Fruit fly (Drosophila melanogaster) whole organism, pupa: Measurements from ENCODE around the gene CG13042.

Experiments
- CG10348 ChIP-seq: fragments of 200-800 bp; sonication (Bioruptor generic); IDR thresholded peaks from 2 replicates; pipeline ENCODE4 v1.3.6; 2022; ENCODE audit warnings: missing biosample characterization, missing genetic modification characterization
- CG12605 ChIP-seq: fragments of 200-800 bp; sonication (Bioruptor generic); IDR thresholded peaks from 2 replicates; pipeline ENCODE4 v1.3.6; 2022; ENCODE audit warnings: missing biosample characterization, missing genetic modification characterization
- CG13204 ChIP-seq: fragments of 200-800 bp; sonication (Bioruptor generic); optimal IDR thresholded peaks from 2 replicates; lab custom pipeline; 2018; ENCODE audit warnings: missing biosample characterization, mild to moderate bottlenecking, missing genetic modification characterization, moderate library complexity
- CG14655 ChIP-seq: fragments of 200-800 bp; sonication (Bioruptor generic); optimal IDR thresholded peaks from 3 replicates; lab custom pipeline; 2017; ENCODE audit warnings: mild to moderate bottlenecking, missing biosample characterization, missing genetic modification reagents, missing genetic modification characterization
- CG15710 ChIP-seq: fragments of 200-800 bp; sonication (Bioruptor generic); optimal IDR thresholded peaks from 2 replicates; lab custom pipeline; 2018; ENCODE audit warnings: missing biosample characterization, mild to moderate bottlenecking, missing genetic modification characterization, moderate library complexity
- CG17806 ChIP-seq: fragments of 200-800 bp; sonication (Bioruptor generic); optimal IDR thresholded peaks from 2 replicates; lab custom pipeline; 2018; ENCODE audit warnings: missing biosample characterization, mild to moderate bottlenecking, missing genetic modification characterization, moderate library complexity
- CG32121 ChIP-seq: fragments of 200-800 bp; sonication (Bioruptor generic); IDR thresholded peaks from 2 replicates; pipeline ENCODE4 v1.3.6; 2022; ENCODE audit warnings: missing biosample characterization, missing genetic modification characterization
- CG34367 ChIP-seq: fragments of 200-800 bp; sonication (Bioruptor generic); optimal IDR thresholded peaks from 2 replicates; lab custom pipeline; 2018; ENCODE audit warnings: missing biosample characterization, mild to moderate bottlenecking, missing genetic modification characterization
- CG4496 ChIP-seq: fragments of 200-800 bp; sonication (Bioruptor generic); IDR thresholded peaks from 3 replicates; pipeline ENCODE4 v1.3.6; 2022; ENCODE audit warnings: missing biosample characterization, missing genetic modification characterization
- CG8159 ChIP-seq: fragments of 200-800 bp; sonication (Bioruptor generic); optimal IDR thresholded peaks from 3 replicates; lab custom pipeline; 2018; ENCODE audit warnings: missing biosample characterization, mild to moderate bottlenecking, missing genetic modification characterization, moderate library complexity
- CG8301 ChIP-seq: fragments of 200-800 bp; sonication (Bioruptor generic); optimal IDR thresholded peaks from 2 replicates; lab custom pipeline; 2018; ENCODE audit warnings: missing biosample characterization, mild to moderate bottlenecking, missing genetic modification characterization
- CG9948 ChIP-seq: fragments of 200-800 bp; sonication (Bioruptor generic); optimal IDR thresholded peaks from 2 replicates; lab custom pipeline; 2018; ENCODE audit warnings: missing biosample characterization, mild to moderate bottlenecking, missing genetic modification characterization, moderate library complexity
- D1 ChIP-seq: fragments of 200-800 bp; sonication (Bioruptor generic); optimal IDR thresholded peaks from 2 replicates; lab custom pipeline; 2018; ENCODE audit warnings: missing biosample characterization, mild to moderate bottlenecking, missing genetic modification characterization, moderate library complexity
- EcR ChIP-seq: fragments of 200-800 bp; sonication (Bioruptor generic); optimal IDR thresholded peaks from 3 replicates; lab custom pipeline; 2019; ENCODE audit warnings: missing biosample characterization, missing genetic modification characterization, mild to moderate bottlenecking, moderate library complexity, missing genetic modification reagents
- Ets98B ChIP-seq: fragments of 200-800 bp; sonication (Bioruptor generic); IDR thresholded peaks from 2 replicates; pipeline ENCODE4 v1.3.6; 2022; ENCODE audit warnings: missing biosample characterization, missing genetic modification characterization
- Pif1A ChIP-seq: fragments of 200-800 bp; sonication (Bioruptor generic); optimal IDR thresholded peaks from 3 replicates; lab custom pipeline; 2016; ENCODE audit warnings: missing biosample characterization, missing genetic modification characterization
- Pif1B ChIP-seq: fragments of 200-800 bp; sonication (Bioruptor generic); optimal IDR thresholded peaks from 3 replicates; lab custom pipeline; 2016; ENCODE audit warnings: missing biosample characterization, missing genetic modification characterization
- Snoo ChIP-seq: fragments of 200-800 bp; sonication (Bioruptor generic); optimal IDR thresholded peaks from 3 replicates; lab custom pipeline; 2017; ENCODE audit warnings: missing biosample characterization, mild to moderate bottlenecking, missing genetic modification characterization, inconsistent platforms
- fd96Ca ChIP-seq: fragments of 200-800 bp; sonication (Bioruptor generic); IDR thresholded peaks from 3 replicates; pipeline ENCODE4 v1.3.6; 2022; ENCODE audit warnings: missing biosample characterization, missing genetic modification characterization
- gl ChIP-seq: fragments of 200-800 bp; sonication (Bioruptor generic); optimal IDR thresholded peaks from 2 replicates; lab custom pipeline; 2018; ENCODE audit warnings: missing biosample characterization, mild to moderate bottlenecking, missing genetic modification characterization
- rn ChIP-seq: fragments of 200-800 bp; sonication (Bioruptor generic); IDR thresholded peaks from 2 replicates; pipeline ENCODE4 v1.3.6; 2022; ENCODE audit warnings: missing biosample characterization, missing genetic modification characterization

CG13042 gene

DNA sequence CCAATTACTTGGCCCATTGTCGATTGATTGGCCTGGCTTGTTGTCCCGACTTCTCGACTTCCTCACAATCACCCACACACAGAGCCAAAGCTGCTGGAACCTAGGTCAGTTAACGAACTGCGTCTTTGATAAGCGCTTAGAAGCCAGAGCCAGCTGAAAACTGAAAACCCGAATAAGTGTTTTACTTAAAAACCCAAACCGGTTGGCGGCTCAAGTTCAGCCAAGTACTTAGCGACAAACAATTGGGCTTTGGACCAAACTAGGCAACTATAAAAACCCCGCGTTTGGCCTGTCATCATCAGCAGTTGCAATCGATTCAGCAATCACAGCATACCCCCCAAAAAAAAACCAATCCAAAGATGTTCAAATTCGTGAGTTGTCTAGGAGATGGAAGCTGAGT is 15.1 kb upstream of the CG13042 start, which contains the start of gene CG13059:
TSS of gene CG13059 (plus strand) at position 301 of the 400 bp plus-strand sequence.
- TF ChIP-seq CG34367, result no peak
- TF ChIP-seq CG32121 (GFP tag; lab: Robert Waterston, UW), result no peak
- TF ChIP-seq Ets98B (GFP tag; lab: Robert Waterston, UW), result no peak
- TF ChIP-seq CG10348 (GFP tag; lab: Robert Waterston, UW), result no peak
- TF ChIP-seq gl (tag; lab: Kevin White, UChicago), result no peak
- no peak for TF ChIP-seq CG17806 (tag; lab: Kevin White, UChicago)
- no peak for TF ChIP-seq fd96Ca (GFP tag; lab: Robert Waterston, UW)
- TF ChIP-seq CG8159 (tag; lab: Kevin White, UChicago), result no peak

DNA sequence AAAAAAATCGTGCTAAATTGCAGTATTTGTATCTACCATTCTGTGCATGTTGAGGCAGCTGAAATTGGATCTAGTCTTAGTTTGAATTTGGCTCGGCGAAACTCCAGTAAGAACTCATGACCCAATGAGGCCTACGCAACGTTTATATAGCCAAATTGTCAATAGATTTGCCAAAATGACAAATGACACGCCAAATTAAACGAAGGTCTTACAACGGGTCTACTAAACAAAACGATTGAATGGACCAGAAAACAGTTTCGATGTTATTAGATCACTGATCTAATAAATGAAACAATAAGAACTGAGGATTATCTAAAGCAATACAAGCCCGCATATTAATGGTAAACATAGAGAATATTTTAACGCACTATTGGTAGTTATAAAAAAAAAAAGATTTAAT is 12.9 kb upstream of the CG13042 start, which contains the start of gene CG42718:
TSS of gene CG42718 (minus strand) at position 101 of the 400 bp plus-strand sequence.
- TF ChIP-seq CG14655 (no peak), CG8159 (tag; lab: Kevin White, UChicago) (no peak), CG10348 (GFP tag; lab: Robert Waterston, UW) (no peak), CG34367 (no peak), CG13204 (GFP tag; lab: Kevin White, UChicago) (no peak), gl (tag; lab: Kevin White, UChicago) (no peak), CG9948 (tag; lab: Kevin White, UChicago) (no peak), Snoo (tag; lab: Kevin White, UChicago) (no peak), EcR (no peak), CG12605 (GFP tag; lab: Robert Waterston, UW) (no peak), Pif1A (GFP tag; lab: Kevin White, UChicago) (no peak), Ets98B (GFP tag; lab: Robert Waterston, UW) (no peak), Pif1B (no peak), CG8301 (no peak), CG4496 (no peak), fd96Ca (GFP tag; lab: Robert Waterston, UW) (no peak)

DNA sequence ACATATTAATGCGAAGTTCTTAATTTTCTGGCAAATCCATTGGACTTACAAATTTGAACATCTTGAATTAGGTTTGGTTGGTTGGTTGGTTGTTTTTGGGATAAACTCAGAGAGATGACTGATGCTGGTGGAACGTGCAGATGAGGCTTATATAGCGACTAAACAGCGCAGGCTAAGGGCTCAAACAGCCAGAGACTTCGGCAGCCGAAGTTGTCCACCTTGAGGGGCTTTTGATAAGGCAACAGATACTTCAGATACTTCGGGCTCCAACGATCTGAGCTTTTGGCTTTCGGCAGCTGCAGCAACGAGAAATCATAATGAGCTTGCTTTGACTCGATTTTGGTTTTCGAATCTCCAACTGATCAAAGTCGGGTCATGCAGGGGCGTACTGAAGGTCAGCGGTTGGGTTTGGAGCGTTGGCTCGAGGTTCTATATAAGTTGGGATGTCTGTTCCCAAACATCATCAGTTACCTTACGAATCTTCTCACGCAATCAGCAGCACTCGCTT is 11.2 kb upstream of the CG13042 start, which contains the start of the genes CG13041 and CG13060:
TSS of gene CG13041 (minus strand) at position 128 of the 508 bp plus-strand sequence.
TSS of gene CG13060 (plus strand) at position 458 of the 508 bp plus-strand sequence.
- TF ChIP-seq Ets98B (GFP tag; lab: Robert Waterston, UW) (no peak), CG8301 (no peak), CG8159 (tag; lab: Kevin White, UChicago) (no peak), CG10348 (GFP tag; lab: Robert Waterston, UW) (no peak)
- TF ChIP-seq, all 21 proteins: peak for 0

DNA sequence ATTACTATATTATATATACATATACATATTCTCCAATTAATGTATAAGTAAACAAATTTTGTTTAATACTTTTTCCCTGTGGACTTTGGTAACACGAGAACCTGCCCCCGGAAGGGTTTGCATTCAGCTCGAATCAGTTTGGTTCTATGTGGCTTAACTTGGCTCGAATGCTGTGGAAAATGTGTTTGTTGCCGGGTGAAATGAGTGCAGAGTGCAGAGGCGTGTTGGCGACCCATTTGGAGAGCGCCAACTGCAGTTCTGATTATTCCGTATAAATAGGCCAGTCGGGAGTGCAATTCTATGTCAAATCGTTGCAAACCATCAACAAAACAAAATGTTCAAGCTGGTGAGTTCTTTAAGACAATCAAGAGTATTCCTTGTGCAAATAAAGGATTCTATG is 9.4 kb upstream of the CG13042 start, which contains the start of gene Nplp3:
TSS of gene Nplp3 (plus strand) at position 301 of the 400 bp plus-strand sequence.
- no peak for TF ChIP-seq CG17806 (tag; lab: Kevin White, UChicago)
- TF ChIP-seq CG8159 (tag; lab: Kevin White, UChicago), result no peak
- TF ChIP-seq CG15710 (tag; lab: Kevin White, UChicago), result no peak
- no peak for TF ChIP-seq fd96Ca (GFP tag; lab: Robert Waterston, UW)
- TF ChIP-seq CG13204 (GFP tag; lab: Kevin White, UChicago), result no peak
- TF ChIP-seq CG32121 (GFP tag; lab: Robert Waterston, UW), result no peak
- no peak for TF ChIP-seq CG9948 (tag; lab: Kevin White, UChicago)
- TF ChIP-seq rn (GFP tag; lab: Robert Waterston, UW), result no peak
- TF ChIP-seq gl (tag; lab: Kevin White, UChicago), result no peak
- no peak for TF ChIP-seq Pif1A (GFP tag; lab: Kevin White, UChicago)
- TF ChIP-seq CG8301, result no peak
- no peak for TF ChIP-seq CG14655
- no peak for TF ChIP-seq CG4496
- TF ChIP-seq Pif1B, result no peak
- TF ChIP-seq EcR, result no peak
- no peak for TF ChIP-seq Ets98B (GFP tag; lab: Robert Waterston, UW)
- TF ChIP-seq CG10348 (GFP tag; lab: Robert Waterston, UW), result no peak
- no peak for TF ChIP-seq D1 (tag; lab: Kevin White, UChicago)
- TF ChIP-seq Snoo (tag; lab: Kevin White, UChicago), result no peak
- TF ChIP-seq CG12605 (GFP tag; lab: Robert Waterston, UW), result no peak

DNA sequence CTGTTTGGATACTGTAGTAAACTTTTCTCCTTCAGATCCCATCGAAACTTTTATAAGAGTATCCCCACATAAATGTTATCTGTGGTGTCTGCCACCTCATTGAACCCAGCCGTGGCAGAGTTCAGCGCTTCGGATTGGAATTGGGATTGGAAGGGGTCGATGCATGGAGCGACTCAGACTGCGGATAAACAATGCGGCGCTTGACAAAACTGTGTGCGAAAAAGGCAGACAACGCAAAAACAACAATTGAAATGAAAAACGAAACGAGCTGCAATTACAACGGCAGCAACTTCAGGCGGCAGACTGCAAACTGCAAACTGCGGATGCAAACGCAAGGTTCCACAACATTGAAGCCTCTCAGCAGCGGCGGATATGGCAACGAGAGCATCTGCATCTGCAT is 5.7 kb upstream of the CG13042 start, which contains the start of gene CG13062:
TSS of gene CG13062 (plus strand) at position 301 of the 400 bp plus-strand sequence.
- TF ChIP-seq Pif1B, result no peak
- TF ChIP-seq CG32121 (GFP tag; lab: Robert Waterston, UW), result 0 out of 2 replicates have a peak, but pooled peaks have one; percentile 21
- TF ChIP-seq, all 21 proteins: peak for 1

DNA sequence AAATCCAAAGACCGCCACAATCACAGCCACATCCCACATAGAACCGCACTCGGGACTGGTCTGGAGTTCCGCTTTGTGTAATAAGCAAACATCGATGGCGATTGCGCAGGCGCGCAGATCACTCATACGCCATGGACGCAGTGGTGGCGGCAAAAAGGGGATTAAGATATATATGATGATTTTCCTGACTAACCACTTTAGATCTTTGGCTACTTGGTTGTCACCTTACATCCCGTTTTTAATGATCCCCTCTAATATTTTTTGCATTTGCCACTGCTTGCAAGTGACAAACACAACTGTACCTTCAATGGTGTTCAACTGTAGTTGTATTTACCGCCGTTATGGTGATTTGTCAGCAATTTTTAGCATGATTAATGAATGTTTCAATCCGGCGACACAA is 1.7 kb upstream of the CG13042 start:
- peak; percentile 89 for TF ChIP-seq fd96Ca (GFP tag; lab: Robert Waterston, UW)
- no peak for TF ChIP-seq Pif1B
- TF ChIP-seq CG14655, result peak; percentile 78
- peak; percentile 48; the same call in 1 of the 2 replicates for TF ChIP-seq CG32121 (GFP tag; lab: Robert Waterston, UW)
- no peak for TF ChIP-seq CG9948 (tag; lab: Kevin White, UChicago)
- TF ChIP-seq CG8301, result peak; percentile 74
- peak; percentile 13 for TF ChIP-seq Pif1A (GFP tag; lab: Kevin White, UChicago)
- TF ChIP-seq rn (GFP tag; lab: Robert Waterston, UW), result peak; percentile 42; the same call in 1 of the 2 replicates
- TF ChIP-seq CG8159 (tag; lab: Kevin White, UChicago), result no peak
- no peak for TF ChIP-seq CG34367
- no peak for TF ChIP-seq D1 (tag; lab: Kevin White, UChicago)
- peak; percentile 86 for TF ChIP-seq CG4496
- TF ChIP-seq CG17806 (tag; lab: Kevin White, UChicago), result peak; percentile 9
- peak; percentile 84 for TF ChIP-seq Ets98B (GFP tag; lab: Robert Waterston, UW)
- no peak for TF ChIP-seq EcR
- peak; percentile 51 for TF ChIP-seq CG10348 (GFP tag; lab: Robert Waterston, UW)
